Worm (Caenorhabditis elegans) whole organism, mixed stage, embryonic: ENCODE results near the gene nhr-139.

Experiments
- blmp-1 ChIP-seq: fragments of 150-350 bp; optimal IDR thresholded peaks from 2 replicates; lab custom pipeline; 2014; ENCODE audit warnings: missing biosample characterization, missing genetic modification characterization
- hlh-1 ChIP-seq: fragments of 150-350 bp; optimal IDR thresholded peaks from 2 replicates; lab custom pipeline; 2014; ENCODE audit warnings: missing biosample characterization, missing genetic modification reagents, missing genetic modification characterization
- mab-5 ChIP-seq: fragments of 150-350 bp; optimal IDR thresholded peaks from 2 replicates; lab custom pipeline; 2014; ENCODE audit warnings: missing biosample characterization, missing genetic modification characterization
- nhr-237 ChIP-seq: fragments of 150-350 bp; optimal IDR thresholded peaks from 2 replicates; lab custom pipeline; 2014; ENCODE audit warnings: missing biosample characterization, missing genetic modification characterization
- pha-4 ChIP-seq: fragments of 150-350 bp; optimal IDR thresholded peaks from 2 replicates; lab custom pipeline; 2018; ENCODE audit warnings: missing biosample characterization, missing genetic modification reagents, missing genetic modification characterization
- unc-62 ChIP-seq: fragments of 150-350 bp; optimal IDR thresholded peaks from 2 replicates; lab custom pipeline; 2014; ENCODE audit warnings: missing biosample characterization, missing genetic modification reagents, missing genetic modification characterization

DNA sequence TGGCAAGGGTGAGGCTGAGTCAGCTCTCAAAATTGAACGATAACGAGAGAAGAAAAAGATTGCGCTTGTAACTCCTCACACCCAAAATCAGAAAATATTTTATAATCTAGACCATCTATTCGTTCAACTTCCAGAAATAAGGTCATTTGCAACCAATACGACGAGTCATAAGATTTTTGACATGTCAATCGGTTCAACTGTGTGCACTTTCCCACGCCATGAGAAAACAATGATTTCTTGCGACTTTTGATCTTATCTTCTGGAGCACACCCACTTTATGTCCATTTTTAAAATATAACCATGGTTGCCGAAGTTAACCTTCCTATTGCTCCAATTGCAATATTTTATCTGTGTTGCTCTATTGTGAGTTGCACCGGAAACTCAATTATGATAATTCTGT lies 29.5 kb upstream of the nhr-139 start, which contains the start of gene srsx-32:
- TF ChIP-seq unc-62 (GFP tag; lab: Kevin White, UChicago) = no peak
- TF ChIP-seq hlh-1 (tag; lab: Kevin White, UChicago) = no peak
- TF ChIP-seq mab-5 = no peak
- no peak for TF ChIP-seq nhr-237 (tag; lab: Kevin White, UChicago)
- no peak for TF ChIP-seq pha-4 (tag; lab: Kevin White, UChicago)
- no peak for TF ChIP-seq blmp-1
